Worm (Caenorhabditis elegans) whole organism, L4 larva: ENCODE results near the gene clec-64.

Experiments used
- F49E8.2 ChIP-seq: sonication (generic microtip); optimal IDR thresholded peaks from 2 replicates; lab custom pipeline; 2016; ENCODE audit warnings: missing compliant biosample characterization, mild to moderate bottlenecking, missing genetic modification characterization, borderline replicate concordance
- T26A8.4 ChIP-seq: fragments of 200-800 bp; sonication (Bioruptor generic); IDR thresholded peaks from 2 replicates; pipeline ENCODE4 v1.3.6; 2022; ENCODE audit warnings: missing genetic modification characterization, missing compliant biosample characterization
- Y75B8A.6 ChIP-seq: fragments of 200-800 bp; sonication (Bioruptor generic); IDR thresholded peaks from 2 replicates; pipeline ENCODE4 v1.3.6; 2022; ENCODE audit warnings: missing genetic modification reagents, missing genetic modification characterization, missing compliant biosample characterization
- aha-1 ChIP-seq: fragments of 150-350 bp; peaks from one replicate; lab custom pipeline; 2014; ENCODE audit warnings: missing biosample characterization, missing genetic modification characterization
- attf-4 ChIP-seq: sonication (generic microtip); optimal IDR thresholded peaks from 3 replicates; lab custom pipeline; 2017; ENCODE audit warnings: missing biosample characterization, missing genetic modification characterization
- ceh-28 ChIP-seq: fragments of 150-350 bp; optimal IDR thresholded peaks from 2 replicates; lab custom pipeline; 2014; ENCODE audit warnings: missing biosample characterization, missing genetic modification reagents, missing genetic modification characterization
- ceh-44 ChIP-seq: fragments of 200-800 bp; sonication (Bioruptor generic); IDR thresholded peaks from 2 replicates; pipeline ENCODE4 v1.3.6; 2022; ENCODE audit warnings: missing genetic modification reagents, missing genetic modification characterization, missing compliant biosample characterization
- ceh-82 ChIP-seq: sonication (generic microtip); optimal IDR thresholded peaks from 2 replicates; lab custom pipeline; 2017; ENCODE audit warnings: missing biosample characterization, missing genetic modification characterization
- ces-1 ChIP-seq: fragments of 150-350 bp; sonication (generic microtip); optimal IDR thresholded peaks from 4 replicates; lab custom pipeline; 2014; ENCODE audit warnings: missing biosample characterization, missing genetic modification reagents, missing genetic modification characterization
- cey-2 ChIP-seq: sonication (generic microtip); optimal IDR thresholded peaks from 3 replicates; lab custom pipeline; 2017; ENCODE audit warnings: missing genetic modification characterization, mild to moderate bottlenecking, missing compliant biosample characterization, antibody characterized with exemption, borderline replicate concordance; ENCODE audit not compliant: insufficient read depth
- daf-19 ChIP-seq: fragments of 200-800 bp; sonication (Bioruptor generic); conservative IDR thresholded peaks from 2 replicates; pipeline ENCODE4 v1.3.6; 2022; ENCODE audit warnings: missing genetic modification characterization, missing compliant biosample characterization
- dmd-8 ChIP-seq: fragments of 200-800 bp; sonication (Bioruptor generic); IDR thresholded peaks from 2 replicates; pipeline ENCODE4 v1.3.6; 2022; ENCODE audit warnings: missing genetic modification characterization, missing compliant biosample characterization
- dmd-9 ChIP-seq: fragments of 200-800 bp; sonication (Bioruptor generic); IDR thresholded peaks from 2 replicates; pipeline ENCODE4 v1.3.6; 2022; ENCODE audit warnings: missing genetic modification reagents, missing genetic modification characterization, missing compliant biosample characterization
- dve-1 ChIP-seq: sonication (generic microtip); optimal IDR thresholded peaks from 2 replicates; lab custom pipeline; 2017; ENCODE audit warnings: antibody characterized with exemption, mild to moderate bottlenecking, missing genetic modification characterization, missing compliant biosample characterization; ENCODE audit not compliant: insufficient read depth
- egl-27 ChIP-seq: sonication (generic microtip); optimal IDR thresholded peaks from 3 replicates; lab custom pipeline; 2017; ENCODE audit warnings: missing biosample characterization, missing genetic modification reagents, missing genetic modification characterization
- egl-43 ChIP-seq: fragments of 200-800 bp; sonication (Bioruptor generic); IDR thresholded peaks from 2 replicates; pipeline ENCODE4 v1.3.6; 2022; ENCODE audit warnings: missing genetic modification reagents, missing genetic modification characterization, missing compliant biosample characterization
- gei-8 ChIP-seq: fragments of 200-800 bp; sonication (Bioruptor generic); optimal IDR thresholded peaks from 2 replicates; lab custom pipeline; 2018; ENCODE audit warnings: mild to moderate bottlenecking, missing genetic modification characterization, missing compliant biosample characterization
- hif-1 ChIP-seq, 2 experiments: sonication (generic microtip); optimal IDR thresholded peaks; 2 replicates each; lab custom pipeline; 2016 to 2017; ENCODE audit warnings: missing compliant biosample characterization in 2 of 2, missing genetic modification characterization in 2 of 2, missing genetic modification reagents in 2 of 2, missing genotype in 2 of 2, mild to moderate bottlenecking in 1 of 2
- hlh-30 ChIP-seq: sonication (generic microtip); optimal IDR thresholded peaks from 2 replicates; lab custom pipeline; 2017; ENCODE audit warnings: antibody characterized with exemption, mild to moderate bottlenecking, missing genetic modification characterization, missing compliant biosample characterization; ENCODE audit not compliant: insufficient read depth
- hmg-1.1 ChIP-seq: fragments of 200-800 bp; sonication (Bioruptor generic); IDR thresholded peaks from 2 replicates; pipeline ENCODE4 v1.3.6; 2022; ENCODE audit warnings: missing genetic modification reagents, missing genetic modification characterization, missing compliant biosample characterization
- jun-1 ChIP-seq: fragments of 150-350 bp; optimal IDR thresholded peaks from 2 replicates; lab custom pipeline; 2014; ENCODE audit warnings: missing biosample characterization, missing genetic modification reagents, missing genetic modification characterization
- lim-7 ChIP-seq: fragments of 200-800 bp; sonication (Bioruptor generic); IDR thresholded peaks from 2 replicates; pipeline ENCODE4 v1.3.6; 2022; ENCODE audit warnings: missing genetic modification characterization, missing compliant biosample characterization
- lin-1 ChIP-seq: fragments of 200-800 bp; sonication (Bioruptor generic); IDR thresholded peaks from 2 replicates; pipeline ENCODE4 v1.3.6; 2022; ENCODE audit warnings: missing genetic modification reagents, missing genetic modification characterization, missing compliant biosample characterization
- lin-13 ChIP-seq: fragments of 150-350 bp; optimal IDR thresholded peaks from 2 replicates; lab custom pipeline; 2014; ENCODE audit warnings: missing biosample characterization, missing genetic modification reagents, missing genetic modification characterization
- lin-15B ChIP-seq: fragments of 150-350 bp; sonication (generic microtip); optimal IDR thresholded peaks from 3 replicates; lab custom pipeline; 2014; ENCODE audit warnings: missing biosample characterization, missing genetic modification characterization
- lin-29 ChIP-seq: fragments of 200-800 bp; sonication (Bioruptor generic); IDR thresholded peaks from 2 replicates; pipeline ENCODE4 v1.3.6; 2022; ENCODE audit warnings: missing genetic modification reagents, missing genetic modification characterization, missing compliant biosample characterization
- lin-39 ChIP-seq: fragments of 150-350 bp; optimal IDR thresholded peaks from 2 replicates; lab custom pipeline; 2014; ENCODE audit warnings: missing biosample characterization, missing genetic modification reagents, missing genetic modification characterization
- lir-3 ChIP-seq: sonication (generic microtip); optimal IDR thresholded peaks from 2 replicates; lab custom pipeline; 2016; ENCODE audit warnings: mild to moderate bottlenecking, missing genetic modification characterization, missing compliant biosample characterization
- lsy-2 ChIP-seq, 2 experiments: fragments of 150-350 bp in 1 of 2; sonication (generic microtip) in 1 of 2; optimal IDR thresholded peaks; 2 replicates each; lab custom pipeline; 2014 to 2017; ENCODE audit warnings: missing biosample characterization in 2 of 2, missing genetic modification characterization in 2 of 2
- madf-9 ChIP-seq: fragments of 200-800 bp; sonication (Bioruptor generic); conservative IDR thresholded peaks from 2 replicates; pipeline ENCODE4 v1.3.6; 2022; ENCODE audit warnings: missing genetic modification reagents, missing genetic modification characterization, missing compliant biosample characterization
- mdl-1 ChIP-seq, 2 experiments: fragments of 150-350 bp in 1 of 2; sonication (generic microtip) in 1 of 2; optimal IDR thresholded peaks; 2 replicates each; lab custom pipeline; 2014 to 2017; ENCODE audit warnings: missing biosample characterization in 2 of 2, missing genetic modification characterization in 2 of 2
- mes-2 ChIP-seq: sonication (generic microtip); optimal IDR thresholded peaks from 2 replicates; lab custom pipeline; 2016; ENCODE audit warnings: missing genotype, mild to moderate bottlenecking, missing genetic modification characterization, missing compliant biosample characterization; ENCODE audit not compliant: poor library complexity, severe bottlenecking
- mxl-3 ChIP-seq: fragments of 200-800 bp; sonication (Bioruptor generic); optimal IDR thresholded peaks from 2 replicates; lab custom pipeline; 2018; ENCODE audit warnings: mild to moderate bottlenecking, missing genetic modification characterization, missing compliant biosample characterization
- nhr-11 ChIP-seq: fragments of 150-350 bp; optimal IDR thresholded peaks from 2 replicates; lab custom pipeline; 2014; ENCODE audit warnings: missing biosample characterization, missing genetic modification characterization
- nhr-111 ChIP-seq: fragments of 200-800 bp; sonication (Bioruptor generic); optimal IDR thresholded peaks from 2 replicates; lab custom pipeline; 2018; ENCODE audit warnings: mild to moderate bottlenecking, missing genetic modification characterization, missing compliant biosample characterization
- nhr-237 ChIP-seq: sonication (generic microtip); optimal IDR thresholded peaks from 2 replicates; lab custom pipeline; 2017; ENCODE audit warnings: missing biosample characterization, missing genetic modification characterization
- nhr-25 ChIP-seq: sonication (generic microtip); optimal IDR thresholded peaks from 2 replicates; lab custom pipeline; 2017; ENCODE audit warnings: missing genetic modification characterization, mild to moderate bottlenecking, missing compliant biosample characterization, antibody characterized with exemption, moderate library complexity, borderline replicate concordance; ENCODE audit not compliant: insufficient read depth
- nhr-41 ChIP-seq: fragments of 200-800 bp; sonication (Bioruptor generic); IDR thresholded peaks from 2 replicates; pipeline ENCODE4 v1.3.6; 2022; ENCODE audit warnings: missing genetic modification reagents, missing genetic modification characterization, missing compliant biosample characterization
- nhr-48 ChIP-seq: sonication (generic microtip); optimal IDR thresholded peaks from 2 replicates; lab custom pipeline; 2016; ENCODE audit warnings: mild to moderate bottlenecking, missing genetic modification characterization, missing compliant biosample characterization
- nhr-6 ChIP-seq: fragments of 150-350 bp; optimal IDR thresholded peaks from 2 replicates; lab custom pipeline; 2014; ENCODE audit warnings: missing biosample characterization, missing genetic modification characterization
- php-3 ChIP-seq: fragments of 200-800 bp; sonication (Bioruptor generic); IDR thresholded peaks from 2 replicates; pipeline ENCODE4 v1.3.6; 2022; ENCODE audit warnings: missing genetic modification reagents, missing genetic modification characterization, missing compliant biosample characterization
- rbr-2 ChIP-seq: sonication (generic microtip); optimal IDR thresholded peaks from 2 replicates; lab custom pipeline; 2016; ENCODE audit warnings: missing genotype, missing genetic modification characterization, missing compliant biosample characterization
- skn-1 ChIP-seq: fragments of 150-350 bp; optimal IDR thresholded peaks from 2 replicates; lab custom pipeline; 2014; ENCODE audit warnings: missing biosample characterization, missing genetic modification characterization
- spr-1 ChIP-seq: sonication (generic microtip); optimal IDR thresholded peaks from 2 replicates; lab custom pipeline; 2016; ENCODE audit warnings: mild to moderate bottlenecking, missing genetic modification characterization, missing compliant biosample characterization
- tra-1 ChIP-seq: fragments of 200-800 bp; sonication (Bioruptor generic); IDR thresholded peaks from 2 replicates; pipeline ENCODE4 v1.3.6; 2022; ENCODE audit warnings: missing genetic modification reagents, missing genetic modification characterization, missing compliant biosample characterization
- unc-130 ChIP-seq: sonication (generic microtip); optimal IDR thresholded peaks from 2 replicates; lab custom pipeline; 2016; ENCODE audit warnings: missing genetic modification reagents, missing genetic modification characterization, missing compliant biosample characterization
- unc-39 ChIP-seq: sonication (generic microtip); optimal IDR thresholded peaks from 2 replicates; lab custom pipeline; 2017; ENCODE audit warnings: missing biosample characterization, missing genetic modification characterization
- zag-1 ChIP-seq: fragments of 150-350 bp; optimal IDR thresholded peaks from 2 replicates; lab custom pipeline; 2014; ENCODE audit warnings: missing biosample characterization, missing genetic modification characterization
- zfp-2 ChIP-seq: sonication (generic microtip); optimal IDR thresholded peaks from 2 replicates; lab custom pipeline; 2016; ENCODE audit warnings: mild to moderate bottlenecking, missing genetic modification characterization, missing compliant biosample characterization
- zip-2 ChIP-seq: fragments of 150-350 bp; optimal IDR thresholded peaks from 2 replicates; lab custom pipeline; 2014; ENCODE audit warnings: missing biosample characterization, missing genetic modification characterization
- ztf-11 ChIP-seq: fragments of 150-350 bp; optimal IDR thresholded peaks from 2 replicates; lab custom pipeline; 2014; ENCODE audit warnings: missing biosample characterization, missing genetic modification characterization

The clec-64 gene

ce11 chrII:12878697-12879096 lies 19.3 kb upstream of the clec-64 start (continued):
- TF ChIP-seq ceh-28 (tag; lab: Kevin White, UChicago) (no peak), nhr-237 (tag; lab: Kevin White, UChicago) (no peak), madf-9 (GFP tag; lab: Robert Waterston, UW) (0 out of 2 replicates have a peak, but pooled peaks have one; percentile 18), T26A8.4 (GFP tag; lab: Robert Waterston, UW) (0 out of 2 replicates have a peak, but pooled peaks have one; percentile 44), lsy-2 (tag; optimal IDR thresholded peaks at IDR 0.05; lab: Kevin White, UChicago) (peak in 1 of 2 experiments; percentile 61), nhr-41 (GFP tag; lab: Robert Waterston, UW) (0 out of 2 replicates have a peak, but pooled peaks have one; percentile 41), dmd-9 (no peak), dmd-8 (GFP tag; lab: Robert Waterston, UW) (no peak), unc-130 (no peak), mdl-1 (tag; optimal IDR thresholded peaks at IDR 0.05; lab: Kevin White, UChicago) (peak; percentile 43 to 90), nhr-25 (no peak), hif-1 (tag; optimal IDR thresholded peaks at IDR 0.05; lab: Kevin White, UChicago) (peak; percentile 63 to 99), lin-15B (tag; lab: Kevin White, UChicago) (no peak), zfp-2 (tag; lab: Kevin White, UChicago) (no peak), hmg-1.1 (GFP tag; lab: Robert Waterston, UW) (peak; percentile 45; the same call in 1 of the 2 replicates), nhr-11 (tag; lab: Kevin White, UChicago) (peak; percentile 39), jun-1 (tag; lab: Kevin White, UChicago) (no peak), zag-1 (tag; lab: Kevin White, UChicago) (no peak), cey-2 (tag; lab: Kevin White, UChicago) (no peak), lin-1 (GFP tag; lab: Robert Waterston, UW) (peak; percentile 52; the same call in 1 of the 2 replicates), php-3 (GFP tag; lab: Robert Waterston, UW) (peak; percentile 66), nhr-6 (peak; percentile 58), gei-8 (GFP tag; lab: Kevin White, UChicago) (peak; percentile 41), lin-29 (no peak), nhr-111 (GFP tag; lab: Kevin White, UChicago) (no peak), lin-13 (peak; percentile 26), spr-1 (tag; lab: Kevin White, UChicago) (no peak), unc-39 (tag; lab: Kevin White, UChicago) (no peak), tra-1 (GFP tag; lab: Robert Waterston, UW) (peak; percentile 85), egl-43 (no peak), mxl-3 (no peak), skn-1 (no peak), dve-1 (tag; lab: Kevin White, UChicago) (peak; percentile 92), Y75B8A.6 (GFP tag; lab: Robert Waterston, UW) (no peak), hlh-30 (peak; percentile 90), ces-1 (GFP tag; lab: Kevin White, UChicago) (no peak), ceh-82 (tag; lab: Kevin White, UChicago) (no peak), lin-39 (tag; lab: Kevin White, UChicago) (no peak), aha-1 (tag; lab: Kevin White, UChicago) (peak; percentile 98), nhr-48 (tag; lab: Kevin White, UChicago) (peak; percentile 62), lir-3 (no peak), ztf-11 (tag; lab: Kevin White, UChicago) (no peak), rbr-2 (no peak), lim-7 (GFP tag; lab: Robert Waterston, UW) (no peak), mes-2 (tag; lab: Kevin White, UChicago) (peak; percentile 43), daf-19 (GFP tag; lab: Robert Waterston, UW) (no peak), attf-4 (tag; lab: Kevin White, UChicago) (no peak), egl-27 (tag; lab: Kevin White, UChicago) (no peak), zip-2 (tag; lab: Kevin White, UChicago) (no peak), F49E8.2 (tag; lab: Kevin White, UChicago) (no peak), ceh-44 (GFP tag; lab: Robert Waterston, UW) (no peak)
